Fruit fly (Drosophila melanogaster) whole organism, wandering third instar larva: ENCODE data around the gene CG4645.
A peak's percentile ranks its signal among the peaks of the same experiment; 100 is the strongest.

ENCODE experiments used
- CG9705 ChIP-seq: fragments of 200-800 bp; sonication (Bioruptor generic); optimal IDR thresholded peaks from 2 replicates; lab custom pipeline; 2018; ENCODE audit warnings: missing biosample characterization, mild to moderate bottlenecking, missing genetic modification characterization
- CrebA ChIP-seq: fragments of 200-800 bp; sonication (Bioruptor generic); optimal IDR thresholded peaks from 2 replicates; lab custom pipeline; 2016; ENCODE audit warnings: missing biosample characterization, mild to moderate bottlenecking, missing genetic modification characterization, borderline replicate concordance
- Dfd ChIP-seq: fragments of >200 bp; optimal IDR thresholded peaks from 2 replicates; lab custom pipeline; 2017; ENCODE audit warnings: missing biosample characterization, missing genetic modification characterization
- Dif ChIP-seq: fragments of 200-275, 200-300 bp; sonication (Bioruptor generic); optimal IDR thresholded peaks from 2 replicates; lab custom pipeline; 2018; ENCODE audit warnings: missing biosample characterization, missing genetic modification characterization; ENCODE audit not compliant: partially characterized antibody
- GATAd ChIP-seq: sonication (Bioruptor generic); optimal IDR thresholded peaks from 2 replicates; lab custom pipeline; 2016; ENCODE audit warnings: missing biosample characterization, missing genetic modification characterization
- HLH106 ChIP-seq: fragments of 200-800 bp; optimal IDR thresholded peaks from 3 replicates; lab custom pipeline; 2019; ENCODE audit warnings: missing biosample characterization, mild to moderate bottlenecking, missing genetic modification characterization, moderate library complexity
- Hnf4 ChIP-seq: fragments of 200-800 bp; sonication (Bioruptor generic); optimal IDR thresholded peaks from 2 replicates; lab custom pipeline; 2016; ENCODE audit warnings: missing biosample characterization, mild to moderate bottlenecking, missing genetic modification characterization
- Hr78 ChIP-seq: fragments of >200 bp; optimal IDR thresholded peaks from 2 replicates; lab custom pipeline; 2017; ENCODE audit warnings: missing biosample characterization, missing genetic modification characterization
- Hr83 ChIP-seq: fragments of 200-300 bp; sonication (Bioruptor generic); optimal IDR thresholded peaks from 2 replicates; lab custom pipeline; 2016; ENCODE audit warnings: missing biosample characterization, mild to moderate bottlenecking, missing genetic modification characterization, moderate library complexity; ENCODE audit not compliant: poor library complexity, severe bottlenecking
- Jra ChIP-seq: sonication (Bioruptor generic); optimal IDR thresholded peaks from 2 replicates; lab custom pipeline; 2016; ENCODE audit warnings: missing biosample characterization, missing genetic modification characterization
- Mio ChIP-seq: sonication (Bioruptor generic); optimal IDR thresholded peaks from 2 replicates; lab custom pipeline; 2016; ENCODE audit warnings: missing biosample characterization, missing genetic modification characterization
- Myc ChIP-seq: fragments of >200 bp; optimal IDR thresholded peaks from 2 replicates; lab custom pipeline; 2017
- N ChIP-seq: fragments of >200 bp; optimal IDR thresholded peaks from 2 replicates; lab custom pipeline; 2018; ENCODE audit warnings: missing biosample characterization, missing external identifiers, missing genetic modification characterization
- OdsH ChIP-seq: fragments of 200-800 bp; sonication (Bioruptor generic); optimal IDR thresholded peaks from 2 replicates; lab custom pipeline; 2016; ENCODE audit warnings: missing biosample characterization, mild to moderate bottlenecking, missing genetic modification characterization
- Rel ChIP-seq, 2 experiments: fragments of 200-800 bp; sonication (Bioruptor generic) in 1 of 2; optimal IDR thresholded peaks; 2 replicates in 1 of 2; 3 replicates in 1 of 2; lab custom pipeline; 2016 to 2019; ENCODE audit warnings: mild to moderate bottlenecking in 2 of 2, missing biosample characterization in 2 of 2, missing genetic modification characterization in 2 of 2, moderate library complexity in 1 of 2
- Sp1 ChIP-seq: fragments of 200-800 bp; sonication (Bioruptor generic); optimal IDR thresholded peaks from 3 replicates; lab custom pipeline; 2019; ENCODE audit warnings: missing biosample characterization, mild to moderate bottlenecking, missing genetic modification characterization, moderate library complexity
- Vsx2 ChIP-seq: fragments of 200-300, 225-300 bp; sonication (Bioruptor generic); optimal IDR thresholded peaks from 2 replicates; lab custom pipeline; 2018; ENCODE audit warnings: missing biosample characterization, missing genetic modification characterization; ENCODE audit not compliant: partially characterized antibody
- br ChIP-seq: fragments of 200-800 bp; sonication (Bioruptor generic); optimal IDR thresholded peaks from 2 replicates; lab custom pipeline; 2016; ENCODE audit warnings: missing biosample characterization, missing genetic modification characterization
- brk ChIP-seq: fragments of 200-800 bp; sonication (Bioruptor generic); optimal IDR thresholded peaks from 2 replicates; lab custom pipeline; 2016; ENCODE audit warnings: missing biosample characterization, mild to moderate bottlenecking, missing genetic modification characterization
- dl ChIP-seq, 2 experiments: fragments of 175-275, 200-275 bp in 1 of 2; fragments of 200-275 bp in 1 of 2; sonication (Bioruptor generic); optimal IDR thresholded peaks; lab custom pipeline; 2018; ENCODE audit warnings: mild to moderate bottlenecking in 2 of 2, missing biosample characterization in 2 of 2, missing genetic modification characterization in 2 of 2, moderate library complexity in 2 of 2; ENCODE audit not compliant: partially characterized antibody in 2 of 2, insufficient read depth in 1 of 2
- dmrt93B ChIP-seq: fragments of 200-800 bp; sonication (Bioruptor generic); optimal IDR thresholded peaks from 2 replicates; lab custom pipeline; 2018; ENCODE audit warnings: missing biosample characterization, mild to moderate bottlenecking, missing genetic modification characterization
- dsf ChIP-seq: sonication (Bioruptor generic); optimal IDR thresholded peaks from 2 replicates; lab custom pipeline; 2016; ENCODE audit warnings: missing biosample characterization, missing genetic modification characterization, borderline replicate concordance
- ey ChIP-seq: fragments of 200-800 bp; sonication (Bioruptor generic); optimal IDR thresholded peaks from 2 replicates; lab custom pipeline; 2016; ENCODE audit warnings: missing biosample characterization, missing genetic modification characterization
- foxo ChIP-seq, 2 experiments: fragments of 200-800 bp; sonication (Bioruptor generic); optimal IDR thresholded peaks; 2 replicates in 1 of 2; 3 replicates in 1 of 2; lab custom pipeline; 2016 to 2017; ENCODE audit warnings: missing biosample characterization in 2 of 2, missing genetic modification characterization in 2 of 2
- fru ChIP-seq: fragments of 200-800 bp; sonication (Bioruptor generic); optimal IDR thresholded peaks from 3 replicates; lab custom pipeline; 2016; ENCODE audit warnings: missing biosample characterization, mild to moderate bottlenecking, missing genetic modification characterization
- h ChIP-seq: fragments of 200-800 bp; sonication (Bioruptor generic); optimal IDR thresholded peaks from 3 replicates; lab custom pipeline; 2016; ENCODE audit warnings: missing biosample characterization, mild to moderate bottlenecking, missing genetic modification characterization
- jim ChIP-seq: fragments of 175-275, 200-325 bp; sonication (Bioruptor generic); optimal IDR thresholded peaks from 2 replicates; lab custom pipeline; 2016; ENCODE audit warnings: missing biosample characterization, mild to moderate bottlenecking, missing genetic modification characterization
- pan ChIP-seq: fragments of >200 bp; optimal IDR thresholded peaks from 2 replicates; lab custom pipeline; 2017
- psq ChIP-seq: fragments of 200-800 bp; sonication (Bioruptor generic); optimal IDR thresholded peaks from 3 replicates; lab custom pipeline; 2017; ENCODE audit warnings: missing biosample characterization, mild to moderate bottlenecking, missing genetic modification characterization, moderate library complexity
- rgr ChIP-seq: fragments of 200-800 bp; sonication (Bioruptor generic); optimal IDR thresholded peaks from 3 replicates; lab custom pipeline; 2016; ENCODE audit warnings: missing biosample characterization, mild to moderate bottlenecking, missing genetic modification characterization
- sage ChIP-seq: fragments of 200-800 bp; sonication (Bioruptor generic); optimal IDR thresholded peaks from 2 replicates; lab custom pipeline; 2016; ENCODE audit warnings: missing biosample characterization, mild to moderate bottlenecking, missing genetic modification characterization
- tai ChIP-seq: sonication (Bioruptor generic); optimal IDR thresholded peaks from 2 replicates; lab custom pipeline; 2016; ENCODE audit warnings: missing biosample characterization, missing genetic modification characterization
- usp ChIP-seq: fragments of >200 bp; optimal IDR thresholded peaks from 2 replicates; lab custom pipeline; 2017; ENCODE audit warnings: missing biosample characterization, missing genetic modification characterization
- woc ChIP-seq: sonication (Bioruptor generic); optimal IDR thresholded peaks from 2 replicates; lab custom pipeline; 2016; ENCODE audit warnings: missing biosample characterization, mild to moderate bottlenecking, missing genetic modification characterization

CG4645 gene

DNA sequence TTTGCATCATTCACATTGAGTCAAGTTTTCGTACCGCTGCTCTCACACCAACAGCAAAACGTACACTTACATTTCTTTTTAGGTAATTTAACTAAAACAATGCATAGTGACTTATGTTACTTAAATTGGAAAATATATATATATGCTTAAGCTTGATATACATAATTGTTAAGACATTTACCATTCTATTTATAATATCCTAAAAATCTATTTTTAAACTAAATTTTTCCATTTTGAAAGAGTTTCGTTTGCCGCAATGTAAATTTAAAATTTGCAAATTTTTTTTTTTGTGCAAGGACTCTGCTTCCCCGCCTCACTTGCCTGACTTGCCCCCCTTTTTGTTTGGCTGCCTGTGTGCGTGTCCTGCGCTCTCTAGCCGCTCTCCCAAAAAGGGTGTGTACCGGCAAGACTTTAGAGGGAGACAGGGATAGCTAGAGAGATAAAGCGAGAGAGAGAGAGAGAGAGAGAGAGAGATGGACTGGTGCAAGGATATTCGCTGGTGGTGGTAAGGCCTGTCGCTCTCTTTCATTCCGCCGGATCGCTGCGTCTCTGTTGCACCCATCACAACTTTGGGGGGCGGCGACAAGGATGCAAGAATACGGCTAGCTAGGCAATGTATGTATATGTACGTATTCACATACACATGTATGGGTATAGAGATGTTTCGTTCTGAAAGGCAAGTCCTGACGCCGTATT, 28.2 kb downstream of the CG4645 start:
- TF ChIP-seq Sp1 (GFP tag; lab: Kevin White, UChicago): peak; percentile 37
- TF ChIP-seq HLH106 (tag; lab: Kevin White, UChicago): peak; percentile 28
- TF ChIP-seq fru (GFP tag; lab: Kevin White, UChicago): no peak
- TF ChIP-seq, all 38 proteins: peak for 2

DNA sequence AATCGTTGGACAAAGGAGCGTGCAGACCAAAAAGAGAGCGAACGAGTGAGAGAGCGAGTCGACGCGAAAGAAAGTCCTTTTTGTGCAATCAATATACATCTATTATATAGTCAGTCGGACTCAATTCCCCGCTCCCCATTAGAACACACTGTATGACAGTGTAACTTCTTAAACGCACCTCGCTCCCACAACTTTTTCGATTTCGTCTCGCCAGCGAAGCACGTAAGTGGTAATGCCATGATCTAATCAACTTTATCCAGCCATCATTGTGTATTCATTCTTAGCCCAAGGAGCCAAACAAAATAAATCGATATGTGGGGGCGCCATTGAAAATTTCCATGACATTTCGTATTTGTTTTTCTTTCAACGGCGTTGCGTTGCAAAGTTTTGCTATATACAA, 29.3 kb downstream of the CG4645 start:
- TF ChIP-seq Vsx2: no peak
- no peak for TF ChIP-seq CG9705 (GFP tag; lab: Kevin White, UChicago)

DNA sequence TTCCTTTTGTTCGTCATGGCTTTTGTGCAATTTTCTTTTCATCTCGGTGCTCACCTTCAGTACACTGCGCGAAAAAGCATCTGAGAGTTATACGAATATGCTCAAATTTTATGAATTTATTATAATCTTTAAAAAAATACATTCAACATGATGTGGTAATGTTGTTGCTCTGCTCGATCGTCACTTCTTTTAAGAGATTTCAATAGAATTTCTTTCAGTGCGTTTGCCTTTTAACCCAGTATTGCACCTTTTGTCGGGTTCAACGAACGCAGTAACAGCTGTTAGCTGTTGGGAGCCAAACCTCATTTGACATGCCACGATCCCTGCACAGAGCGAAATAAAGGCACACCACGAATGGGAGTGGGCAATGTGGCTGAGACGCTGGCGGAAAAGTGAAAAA, 30.2 kb downstream of the CG4645 start:
- TF ChIP-seq tai: no peak
- TF ChIP-seq HLH106 (tag; lab: Kevin White, UChicago): peak; percentile 31
- no peak for TF ChIP-seq Myc (lab: Kevin White, UChicago)
- no peak for TF ChIP-seq Jra (GFP tag; lab: Kevin White, UChicago)
- peak in 1 of 2 experiments; percentile 20 for TF ChIP-seq foxo (GFP tag; optimal IDR thresholded peaks at IDR 0.05; lab: Kevin White, UChicago)
- no peak for TF ChIP-seq Rel (GFP tag; optimal IDR thresholded peaks at IDR 0.05; lab: Kevin White, UChicago)
- TF ChIP-seq Rel (tag; optimal IDR thresholded peaks at IDR 0.05; lab: Kevin White, UChicago): no peak
- no peak for TF ChIP-seq Hnf4 (GFP tag; lab: Kevin White, UChicago)
- TF ChIP-seq fru (GFP tag; lab: Kevin White, UChicago): no peak
- no peak for TF ChIP-seq woc
- no peak for TF ChIP-seq sage (GFP tag; lab: Kevin White, UChicago)
- no peak for TF ChIP-seq br (GFP tag; lab: Kevin White, UChicago)
- TF ChIP-seq h (GFP tag; lab: Kevin White, UChicago): peak; percentile 2
- no peak for TF ChIP-seq rgr (GFP tag; lab: Kevin White, UChicago)
- peak; percentile 9 for TF ChIP-seq psq (GFP tag; lab: Kevin White, UChicago)
- no peak for TF ChIP-seq Vsx2
- TF ChIP-seq ey (GFP tag; lab: Kevin White, UChicago): no peak
- no peak for TF ChIP-seq brk

DNA sequence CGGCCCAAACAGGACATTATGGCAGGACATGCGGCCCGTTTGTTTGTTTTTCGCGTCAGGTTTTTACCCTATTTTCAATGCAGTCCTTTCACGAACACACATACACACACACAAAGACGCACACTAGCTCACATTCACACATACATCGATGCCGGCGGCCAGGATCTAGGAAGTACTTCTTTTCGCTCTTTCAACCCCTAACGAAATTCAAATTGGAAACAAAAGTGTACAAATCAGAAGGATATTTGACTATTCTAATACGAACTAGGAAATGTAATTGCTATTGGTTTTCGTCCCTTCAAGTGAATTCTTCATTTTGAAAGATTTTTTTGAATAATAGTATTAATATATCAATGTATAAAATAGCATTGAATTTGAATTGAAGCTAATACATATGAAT, 30.6 kb downstream of the CG4645 start:
- TF ChIP-seq brk: no peak
- no peak for TF ChIP-seq tai
- TF ChIP-seq Hr78 (GFP tag; lab: Kevin White, UChicago): no peak
- no peak for TF ChIP-seq CrebA
- TF ChIP-seq GATAd (GFP tag; lab: Kevin White, UChicago): no peak
- TF ChIP-seq Dif: no peak
- TF ChIP-seq Hr83 (GFP tag; lab: Kevin White, UChicago): no peak
- no peak for TF ChIP-seq dmrt93B (GFP tag; lab: Kevin White, UChicago)
- no peak for TF ChIP-seq h (GFP tag; lab: Kevin White, UChicago)
- no peak for TF ChIP-seq Sp1 (GFP tag; lab: Kevin White, UChicago)
- no peak for TF ChIP-seq sage (GFP tag; lab: Kevin White, UChicago)
- no peak for TF ChIP-seq rgr (GFP tag; lab: Kevin White, UChicago)
- no peak for TF ChIP-seq Vsx2
- TF ChIP-seq HLH106 (tag; lab: Kevin White, UChicago): no peak
- TF ChIP-seq Mio: no peak
- no peak for TF ChIP-seq dl (GFP tag; optimal IDR thresholded peaks at IDR 0.05; lab: Kevin White, UChicago; ENCODE audit: insufficient read depth in 1 of 2, partially characterized antibody in 2 of 2)
- TF ChIP-seq Myc (lab: Kevin White, UChicago): no peak

DNA sequence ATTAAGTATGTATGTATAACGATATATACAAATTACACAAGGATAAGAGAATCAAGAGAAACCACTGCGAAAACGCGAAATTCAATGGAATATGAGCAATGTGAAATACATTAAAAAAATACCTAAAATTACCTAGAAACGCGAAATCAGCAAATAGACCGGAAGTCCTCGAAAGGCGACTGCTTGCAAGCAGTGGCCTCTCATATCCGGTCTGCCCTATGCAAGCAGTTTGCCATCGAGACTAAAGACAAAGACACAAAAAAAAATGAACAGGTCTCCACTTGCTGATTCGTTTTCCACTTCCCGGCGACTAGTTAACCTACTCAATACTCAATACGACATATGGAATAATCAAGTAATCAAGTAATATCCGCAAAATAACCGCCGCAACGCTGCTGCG, 37.9 kb downstream of the CG4645 start:
- TF ChIP-seq jim (GFP tag; lab: Kevin White, UChicago): no peak
- TF ChIP-seq Rel (GFP tag; optimal IDR thresholded peaks at IDR 0.05; lab: Kevin White, UChicago): no peak
- TF ChIP-seq Rel (tag; optimal IDR thresholded peaks at IDR 0.05; lab: Kevin White, UChicago): no peak
- no peak for TF ChIP-seq CrebA
- TF ChIP-seq Dfd: no peak
- TF ChIP-seq GATAd (GFP tag; lab: Kevin White, UChicago): no peak
- no peak for TF ChIP-seq Vsx2
- no peak for TF ChIP-seq br (GFP tag; lab: Kevin White, UChicago)
- no peak for TF ChIP-seq Myc (lab: Kevin White, UChicago)
- no peak for TF ChIP-seq dsf (GFP tag; lab: Kevin White, UChicago)
- TF ChIP-seq Dif: no peak
- no peak for TF ChIP-seq N (GFP tag; lab: Kevin White, UChicago)
- TF ChIP-seq CG9705 (GFP tag; lab: Kevin White, UChicago): no peak
- TF ChIP-seq pan (lab: Kevin White, UChicago): no peak
- TF ChIP-seq woc: no peak
- no peak for TF ChIP-seq OdsH
- TF ChIP-seq Mio: no peak
- no peak for TF ChIP-seq Hnf4 (GFP tag; lab: Kevin White, UChicago)
- no peak for TF ChIP-seq usp
